Fruit fly (Drosophila melanogaster): ENCODE measurements around the gene Uxs.

DNA sequence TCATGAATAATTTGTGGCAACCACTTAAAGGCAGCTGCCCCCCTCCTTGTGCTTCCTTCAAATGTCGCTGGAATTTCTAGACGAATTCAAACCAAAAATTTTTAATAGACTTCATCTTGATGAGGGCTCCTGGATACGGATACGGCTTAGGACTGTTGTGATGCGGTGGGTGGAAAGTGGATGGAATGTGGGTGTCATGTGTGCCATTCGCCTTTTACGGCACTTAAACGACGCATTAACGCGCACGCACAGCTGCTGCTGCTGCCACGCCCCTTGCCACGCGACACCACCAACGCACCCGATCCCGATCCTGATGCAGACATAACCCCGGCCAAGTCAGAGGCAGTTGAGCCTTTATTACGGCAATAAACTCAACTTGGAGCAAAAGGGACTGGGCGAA, 39.0 kb downstream of the Uxs start:
- no peak for TF ChIP-seq CG6765 (GFP tag; optimal IDR thresholded peaks at IDR 0.05)
- no peak for TF ChIP-seq B-H2 (GFP tag; optimal IDR thresholded peaks at IDR 0.05)
- TF ChIP-seq CG6272 (GFP tag; IDR thresholded peaks at IDR 0.05): no peak
- TF ChIP-seq Hmr (GFP tag; optimal IDR thresholded peaks at IDR 0.05): no peak
- no peak for TF ChIP-seq gcm2 (GFP tag; optimal IDR thresholded peaks at IDR 0.05)
- TF ChIP-seq CG10209 (GFP tag; optimal IDR thresholded peaks at IDR 0.05): no peak
- no peak for TF ChIP-seq lbe (GFP tag; optimal IDR thresholded peaks at IDR 0.05)

All from whole organism, embryonic.